Fruit fly (Drosophila melanogaster): ENCODE measurements around the gene loj.

Gene loj

dm6 chr3L:6130944-6131343, 36.2 kb downstream of the loj start, which contains the start of gene Lcp65Ag3:
TSS of gene Lcp65Ag3 (minus strand) at chr3L:6130989.
- no peak for TF ChIP-seq CG4318 (GFP tag; optimal IDR thresholded peaks at IDR 0.05)
- no peak for TF ChIP-seq vri (GFP tag; optimal IDR thresholded peaks at IDR 0.05)
- no peak for TF ChIP-seq Eip75B (GFP tag; optimal IDR thresholded peaks at IDR 0.05)
- no peak for TF ChIP-seq Sox102F (GFP tag; optimal IDR thresholded peaks at IDR 0.05)

dm6 chr3L:6132009-6132408, 37.2 kb downstream of the loj start, which contains the start of gene Cpr65Au:
TSS of gene Cpr65Au (minus strand) at chr3L:6132109.
- TF ChIP-seq CG11762 (GFP tag; optimal IDR thresholded peaks at IDR 0.05; ENCODE audit: insufficient read depth) (no peak), eg (GFP tag; IDR thresholded peaks at IDR 0.05) (no peak)

dm6 chr3L:6133546-6133945, 38.8 kb downstream of the loj start, which contains the start of gene Lcp65Ag2:
TSS of gene Lcp65Ag2 (minus strand) at chr3L:6133593.
- no peak for TF ChIP-seq CG6792 (GFP tag; optimal IDR thresholded peaks at IDR 0.05)
- no peak for TF ChIP-seq CG4318 (GFP tag; optimal IDR thresholded peaks at IDR 0.05)
- no peak for TF ChIP-seq CG1621 (tag; optimal IDR thresholded peaks at IDR 0.05)
- no peak for TF ChIP-seq CG11902 (GFP tag; optimal IDR thresholded peaks at IDR 0.05)
- TF ChIP-seq CG3919 (GFP tag; optimal IDR thresholded peaks at IDR 0.05): no peak
- no peak for TF ChIP-seq CG8319 (GFP tag; optimal IDR thresholded peaks at IDR 0.05)
- no peak for TF ChIP-seq CG31627 (GFP tag; optimal IDR thresholded peaks at IDR 0.05)
- no peak for TF ChIP-seq CG34406 (GFP tag; optimal IDR thresholded peaks at IDR 0.05)
- TF ChIP-seq pdm3 (GFP tag; optimal IDR thresholded peaks at IDR 0.05): no peak
- no peak for TF ChIP-seq vri (GFP tag; optimal IDR thresholded peaks at IDR 0.05)
- no peak for TF ChIP-seq CG9139 (GFP tag; optimal IDR thresholded peaks at IDR 0.05)
- no peak for TF ChIP-seq CG8119 (GFP tag; IDR thresholded peaks at IDR 0.05)
- TF ChIP-seq spab (GFP tag; optimal IDR thresholded peaks at IDR 0.05): no peak
- no peak for TF ChIP-seq fd59A (GFP tag; optimal IDR thresholded peaks at IDR 0.05)
- TF ChIP-seq CG15336 (GFP tag; IDR thresholded peaks at IDR 0.05): no peak
- TF ChIP-seq Blimp-1 (GFP tag; optimal IDR thresholded peaks at IDR 0.05): no peak
- no peak for TF ChIP-seq ss (GFP tag; optimal IDR thresholded peaks at IDR 0.05)
- TF ChIP-seq CG10631 (GFP tag; optimal IDR thresholded peaks at IDR 0.05): no peak

- TF ChIP-seq CG16779 (tag; optimal IDR thresholded peaks at IDR 0.05): no peak
- no peak for TF ChIP-seq dsx (GFP tag; optimal IDR thresholded peaks at IDR 0.05; ENCODE audit: poor library complexity, severe bottlenecking)
- TF ChIP-seq topi (GFP tag; optimal IDR thresholded peaks at IDR 0.05): no peak
- no peak for TF ChIP-seq net (GFP tag; optimal IDR thresholded peaks at IDR 0.05)
- TF ChIP-seq cyc (GFP tag; optimal IDR thresholded peaks at IDR 0.05): no peak
Observed at dm6 chr3L:6135174-6135573, 40.4 kb downstream of the loj start, which contains the start of gene Lcp65Ag1. TSS of gene Lcp65Ag1 (minus strand) at chr3L:6135274.

dm6 chr3L:6136691-6137090, 41.9 kb downstream of the loj start, which contains the start of gene Lcp65Af:
TSS of gene Lcp65Af (minus strand) at chr3L:6136791.
- TF ChIP-seq achi (GFP tag; optimal IDR thresholded peaks at IDR 0.05) (no peak), Sox14 (GFP tag; optimal IDR thresholded peaks at IDR 0.05) (no peak), OdsH (GFP tag; optimal IDR thresholded peaks at IDR 0.05) (no peak), Ets96B (tag; optimal IDR thresholded peaks at IDR 0.05) (no peak), fd85E (GFP tag; optimal IDR thresholded peaks at IDR 0.05) (no peak), pdm3 (GFP tag; optimal IDR thresholded peaks at IDR 0.05) (no peak), CG3919 (GFP tag; optimal IDR thresholded peaks at IDR 0.05) (no peak), CG3032 (tag; optimal IDR thresholded peaks at IDR 0.05) (no peak), CG8632 (GFP tag; optimal IDR thresholded peaks at IDR 0.05) (no peak)
